Worm (Caenorhabditis elegans) whole organism, early embryonic: ENCODE results near the gene ttr-19.

ENCODE experiments used
- B0310.2 ChIP-seq: sonication (generic microtip); optimal IDR thresholded peaks from 2 replicates; lab custom pipeline; 2016; ENCODE audit warnings: mild to moderate bottlenecking, missing genetic modification characterization, missing compliant biosample characterization
- F13C5.2 ChIP-seq: sonication (generic microtip); optimal IDR thresholded peaks from 2 replicates; lab custom pipeline; 2017; ENCODE audit warnings: mild to moderate bottlenecking, missing genetic modification characterization, inconsistent platforms, missing compliant biosample characterization
- aly-1 ChIP-seq: sonication (generic microtip); optimal IDR thresholded peaks from 2 replicates; lab custom pipeline; 2016; ENCODE audit warnings: missing genetic modification characterization, missing compliant biosample characterization
- ama-1 ChIP-seq: fragments of 150-350 bp; optimal IDR thresholded peaks from 2 replicates; lab custom pipeline; 2014
- ceh-13 ChIP-seq: fragments of 200-800 bp; sonication (Bioruptor generic); optimal IDR thresholded peaks from 2 replicates; lab custom pipeline; 2018; ENCODE audit warnings: mild to moderate bottlenecking, missing genetic modification characterization, missing compliant biosample characterization
- ceh-36 ChIP-seq: sonication (generic microtip); optimal IDR thresholded peaks from 2 replicates; lab custom pipeline; 2016; ENCODE audit warnings: missing genetic modification characterization, inconsistent platforms, missing compliant biosample characterization
- ets-7 ChIP-seq: sonication (generic microtip); optimal IDR thresholded peaks from 2 replicates; lab custom pipeline; 2016; ENCODE audit warnings: missing genotype, missing genetic modification characterization, missing compliant biosample characterization
- flt-1 ChIP-seq: fragments of 200-800 bp; sonication (Bioruptor generic); IDR thresholded peaks from 2 replicates; pipeline ENCODE4 v1.3.6; 2022; ENCODE audit warnings: missing genetic modification characterization, missing compliant biosample characterization
- hmbx-1 ChIP-seq: sonication (generic microtip); optimal IDR thresholded peaks from 2 replicates; lab custom pipeline; 2016; ENCODE audit warnings: mild to moderate bottlenecking, missing genetic modification characterization, missing compliant biosample characterization
- hmg-4 ChIP-seq: fragments of 200-800 bp; sonication (Bioruptor generic); optimal IDR thresholded peaks from 2 replicates; lab custom pipeline; 2018; ENCODE audit warnings: mild to moderate bottlenecking, missing genetic modification characterization, missing compliant biosample characterization
- hnd-1 ChIP-seq: sonication (generic microtip); optimal IDR thresholded peaks from 2 replicates; lab custom pipeline; 2016; ENCODE audit warnings: missing genetic modification characterization, missing compliant biosample characterization
- pes-1 ChIP-seq: fragments of 200-800 bp; sonication (Bioruptor generic); IDR thresholded peaks from 2 replicates; pipeline ENCODE4 v1.3.6; 2022; ENCODE audit warnings: missing genetic modification reagents, missing genetic modification characterization, missing compliant biosample characterization
- scrt-1 ChIP-seq: fragments of 200-800 bp; sonication (Bioruptor generic); IDR thresholded peaks from 2 replicates; pipeline ENCODE4 v1.3.6; 2022; ENCODE audit warnings: missing genetic modification characterization, missing compliant biosample characterization
- sea-1 ChIP-seq: fragments of 200-800 bp; sonication (Bioruptor generic); conservative IDR thresholded peaks from 2 replicates; pipeline ENCODE4 v1.3.6; 2022; ENCODE audit warnings: missing genetic modification characterization, missing compliant biosample characterization
- tbx-11 ChIP-seq: fragments of 200-800 bp; sonication (Bioruptor generic); IDR thresholded peaks from 2 replicates; pipeline ENCODE4 v1.3.6; 2022; ENCODE audit warnings: missing genetic modification characterization, missing compliant biosample characterization
- tbx-37 ChIP-seq: fragments of 200-800 bp; sonication (Bioruptor generic); conservative IDR thresholded peaks from 2 replicates; pipeline ENCODE4 v1.3.6; 2022; ENCODE audit warnings: missing genetic modification reagents, missing genetic modification characterization, missing compliant biosample characterization
- tra-4 ChIP-seq: sonication (generic microtip); optimal IDR thresholded peaks from 2 replicates; lab custom pipeline; 2017; ENCODE audit warnings: missing genetic modification characterization, missing compliant biosample characterization

The ttr-19 gene

DNA sequence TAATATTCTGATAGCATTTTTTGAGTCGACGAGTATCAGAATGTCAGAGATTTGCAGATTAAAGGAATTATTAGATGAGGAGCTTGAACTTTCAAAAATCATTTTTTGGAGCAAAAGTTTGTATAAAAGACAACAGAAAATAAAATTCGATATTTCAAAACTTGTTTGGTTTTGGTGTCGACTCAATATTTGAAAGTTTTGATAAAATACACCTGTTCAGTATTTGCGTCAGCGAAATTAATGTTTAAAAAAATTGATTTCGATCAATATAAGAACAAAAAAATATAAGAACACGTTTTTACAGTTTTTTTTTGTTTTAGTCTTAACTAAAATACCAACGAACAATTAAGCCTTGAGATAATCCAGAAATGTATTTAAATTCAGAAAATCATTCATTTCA is 6.6 kb downstream of the ttr-19 start, which contains the start of gene C12D8.13:
C12D8.13 (minus strand) TSS at position 101 of the 400 bp plus-strand sequence.
- TF ChIP-seq tbx-11 (GFP tag; lab: Robert Waterston, UW), result no peak
- no peak for TF ChIP-seq hmg-4 (GFP tag; lab: Kevin White, UChicago)
- TF ChIP-seq ets-7 (tag; lab: Kevin White, UChicago), result no peak
- TF ChIP-seq hnd-1, result no peak
- no peak for TF ChIP-seq tra-4 (tag; lab: Kevin White, UChicago)
- TF ChIP-seq ama-1 (lab: Kevin White, UChicago), result no peak
- no peak for TF ChIP-seq flt-1 (GFP tag; lab: Robert Waterston, UW)
- no peak for TF ChIP-seq scrt-1 (GFP tag; lab: Robert Waterston, UW)
- TF ChIP-seq hmbx-1 (tag; lab: Kevin White, UChicago), result no peak
- no peak for TF ChIP-seq pes-1 (GFP tag; lab: Robert Waterston, UW)
- TF ChIP-seq sea-1 (GFP tag; lab: Robert Waterston, UW), result no peak
- no peak for TF ChIP-seq B0310.2
- no peak for TF ChIP-seq F13C5.2 (tag; lab: Kevin White, UChicago)
- no peak for TF ChIP-seq tbx-37 (GFP tag; lab: Robert Waterston, UW)
- TF ChIP-seq ceh-36, result no peak
- no peak for TF ChIP-seq aly-1 (tag; lab: Kevin White, UChicago)
- no peak for TF ChIP-seq ceh-13 (GFP tag; lab: Kevin White, UChicago)

DNA sequence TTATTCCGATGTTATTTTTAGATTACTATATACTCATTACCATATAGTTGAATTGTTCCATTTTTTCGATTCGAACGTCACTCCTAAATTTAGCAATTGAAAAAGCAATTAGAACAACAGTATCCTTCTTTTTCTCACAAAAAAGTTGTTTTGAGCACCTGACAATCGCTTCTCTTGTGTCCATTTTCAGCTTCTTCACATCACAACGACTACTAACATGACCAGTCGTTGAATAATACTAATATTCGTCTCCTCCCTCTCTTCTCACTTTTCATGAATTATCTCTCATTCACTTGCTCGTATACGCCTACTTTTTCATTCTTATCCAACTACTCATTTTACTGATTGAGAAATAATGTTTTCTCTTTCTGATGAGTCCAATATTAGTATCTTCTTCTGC is 10.5 kb downstream of the ttr-19 start, which contains the start of gene ZK856.14:
ZK856.14 (plus strand) TSS at position 301 of the 400 bp plus-strand sequence.
- no peak for TF ChIP-seq hnd-1
- no peak for TF ChIP-seq hmbx-1 (tag; lab: Kevin White, UChicago)

DNA sequence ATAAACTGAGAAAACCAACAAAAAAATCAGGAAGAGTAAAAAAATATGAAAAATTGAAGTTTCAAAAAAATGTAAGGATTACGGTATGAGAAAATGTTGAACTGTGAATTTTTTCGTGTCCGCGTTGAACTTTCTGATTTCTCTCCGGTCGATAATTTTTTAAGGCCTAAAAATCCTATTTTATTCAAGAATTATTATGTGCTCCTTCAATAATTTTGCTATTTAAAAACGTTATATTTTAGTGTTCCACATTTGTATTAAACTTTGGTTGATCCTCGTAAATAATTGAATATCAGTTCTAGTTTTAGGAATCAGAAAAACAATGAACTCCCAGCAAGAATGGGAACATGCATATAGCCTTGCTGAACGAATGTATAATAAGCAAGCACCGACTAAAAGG is 14.6 kb downstream of the ttr-19 start, which contains the start of gene hpo-40:
hpo-40 (plus strand) TSS at position 301 of the 400 bp plus-strand sequence.
- TF ChIP-seq F13C5.2 (tag; lab: Kevin White, UChicago) (no peak), pes-1 (GFP tag; lab: Robert Waterston, UW) (no peak), hmg-4 (GFP tag; lab: Kevin White, UChicago) (no peak), B0310.2 (no peak)

- TF ChIP-seq B0310.2 (no peak), hnd-1 (no peak), ceh-13 (GFP tag; lab: Kevin White, UChicago) (no peak), ets-7 (tag; lab: Kevin White, UChicago) (no peak), hmbx-1 (tag; lab: Kevin White, UChicago) (no peak), scrt-1 (GFP tag; lab: Robert Waterston, UW) (no peak), tra-4 (tag; lab: Kevin White, UChicago) (no peak), tbx-37 (GFP tag; lab: Robert Waterston, UW) (no peak), sea-1 (GFP tag; lab: Robert Waterston, UW) (no peak), aly-1 (tag; lab: Kevin White, UChicago) (no peak), pes-1 (GFP tag; lab: Robert Waterston, UW) (no peak), tbx-11 (GFP tag; lab: Robert Waterston, UW) (no peak), flt-1 (GFP tag; lab: Robert Waterston, UW) (no peak), hmg-4 (GFP tag; lab: Kevin White, UChicago) (no peak), F13C5.2 (tag; lab: Kevin White, UChicago) (no peak), ama-1 (lab: Kevin White, UChicago) (no peak), ceh-36 (no peak)
These were observed 15.2 kb downstream of the ttr-19 start, which contains the start of gene zhit-3 for ce11 chrV:10212027-10212426. zhit-3 (minus strand) TSS chrV:10212127.

ce11 chrV:10210244-10210643 is 17.0 kb downstream of the ttr-19 start, which contains the start of gene tftc-3:
tftc-3 (minus strand) TSS chrV:10210344.
- TF ChIP-seq ceh-13 (GFP tag; lab: Kevin White, UChicago) (no peak), flt-1 (GFP tag; lab: Robert Waterston, UW) (no peak)

DNA sequence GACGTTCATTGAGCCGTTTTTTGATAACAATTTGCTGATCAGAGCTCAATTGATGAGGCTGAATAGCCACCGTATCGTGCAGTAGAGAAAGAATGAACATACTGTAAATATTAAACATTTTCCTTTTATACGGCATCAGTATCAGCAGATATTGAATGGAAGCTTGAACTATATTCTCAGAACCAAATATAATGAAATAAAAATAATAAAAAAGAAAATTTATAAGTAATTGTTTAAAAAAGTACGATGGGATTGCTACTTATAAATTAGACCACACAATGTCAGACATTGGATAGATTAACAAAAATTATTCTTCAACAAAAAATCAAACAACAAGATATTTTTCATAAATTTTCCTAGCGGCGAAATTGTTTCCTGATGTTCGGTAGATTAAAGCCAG is 20.7 kb downstream of the ttr-19 start, which contains the start of gene rpc-25:
rpc-25 (minus strand) TSS at position 101 of the 400 bp plus-strand sequence.
- no peak for TF ChIP-seq ceh-13 (GFP tag; lab: Kevin White, UChicago)
- no peak for TF ChIP-seq tra-4 (tag; lab: Kevin White, UChicago)
- TF ChIP-seq hnd-1, result no peak
- no peak for TF ChIP-seq pes-1 (GFP tag; lab: Robert Waterston, UW)
- no peak for TF ChIP-seq sea-1 (GFP tag; lab: Robert Waterston, UW)

ce11 chrV:10205483-10205882 is 21.8 kb downstream of the ttr-19 start, which contains the start of gene ZK856.16:
ZK856.16 (minus strand) TSS chrV:10205583.
- TF ChIP-seq ceh-36 (no peak), B0310.2 (no peak), hmbx-1 (tag; lab: Kevin White, UChicago) (no peak), hnd-1 (no peak), scrt-1 (GFP tag; lab: Robert Waterston, UW) (no peak), tra-4 (tag; lab: Kevin White, UChicago) (no peak)

ce11 chrV:10204863-10205338 is 22.3 kb downstream of the ttr-19 start, which contains the start of the genes ZK856.19 and ZK856.11:
ZK856.19 (minus strand) TSS chrV:10204913.
ZK856.11 (minus strand) TSS chrV:10204938.
- no peak for TF ChIP-seq aly-1 (tag; lab: Kevin White, UChicago)
- TF ChIP-seq hmbx-1 (tag; lab: Kevin White, UChicago), result no peak
- no peak for TF ChIP-seq scrt-1 (GFP tag; lab: Robert Waterston, UW)
- TF ChIP-seq hnd-1, result no peak
- no peak for TF ChIP-seq ceh-13 (GFP tag; lab: Kevin White, UChicago)
- no peak for TF ChIP-seq tra-4 (tag; lab: Kevin White, UChicago)
- no peak for TF ChIP-seq ets-7 (tag; lab: Kevin White, UChicago)
- no peak for TF ChIP-seq tbx-11 (GFP tag; lab: Robert Waterston, UW)
